Fruit fly (Drosophila melanogaster) whole organism, prepupa: ENCODE data around the gene Grip71.

Source experiments
- Blimp-1 ChIP-seq: fragments of 200-800 bp; sonication (Bioruptor generic); optimal IDR thresholded peaks from 3 replicates; lab custom pipeline; 2017; ENCODE audit warnings: missing biosample characterization, missing genetic modification characterization, mild to moderate bottlenecking, moderate library complexity, missing genetic modification reagents
- CG10669 ChIP-seq: fragments of 200-800 bp; sonication (Bioruptor generic); optimal IDR thresholded peaks from 3 replicates; lab custom pipeline; 2018; ENCODE audit warnings: missing biosample characterization, mild to moderate bottlenecking, missing genetic modification characterization, moderate library complexity
- CG11294 ChIP-seq: fragments of 200-800 bp; sonication (Bioruptor generic); IDR thresholded peaks from 2 replicates; pipeline ENCODE4 v1.3.6; 2022; ENCODE audit warnings: missing biosample characterization, missing genetic modification characterization
- CG11762 ChIP-seq: fragments of 200-800 bp; sonication (Bioruptor generic); optimal IDR thresholded peaks from 3 replicates; lab custom pipeline; 2016; ENCODE audit warnings: missing biosample characterization, missing genetic modification characterization; ENCODE audit not compliant: insufficient read depth
- CG11902 ChIP-seq: fragments of 200-800 bp; sonication (Bioruptor generic); optimal IDR thresholded peaks from 3 replicates; lab custom pipeline; 2016; ENCODE audit warnings: missing biosample characterization, missing genetic modification characterization
- CG15336 ChIP-seq: fragments of 200-800 bp; sonication (Bioruptor generic); IDR thresholded peaks from 2 replicates; pipeline ENCODE4 v1.3.6; 2022; ENCODE audit warnings: missing biosample characterization, missing genetic modification characterization
- CG1621 ChIP-seq: fragments of 200-800 bp; sonication (Bioruptor generic); optimal IDR thresholded peaks from 3 replicates; lab custom pipeline; 2018; ENCODE audit warnings: missing biosample characterization, mild to moderate bottlenecking, missing genetic modification characterization
- CG16779 ChIP-seq: fragments of 200-800 bp; sonication (Bioruptor generic); optimal IDR thresholded peaks from 3 replicates; lab custom pipeline; 2017; ENCODE audit warnings: missing biosample characterization, mild to moderate bottlenecking, missing genetic modification characterization
- CG3032 ChIP-seq: fragments of 200-800 bp; optimal IDR thresholded peaks from 2 replicates; lab custom pipeline; 2019; ENCODE audit warnings: missing biosample characterization, mild to moderate bottlenecking, missing genetic modification characterization, moderate library complexity
- CG31627 ChIP-seq: fragments of 200-800 bp; sonication (Bioruptor generic); optimal IDR thresholded peaks from 3 replicates; lab custom pipeline; 2016; ENCODE audit warnings: missing biosample characterization, missing genetic modification characterization
- CG32006 ChIP-seq: fragments of 200-800 bp; sonication (Bioruptor generic); optimal IDR thresholded peaks from 3 replicates; lab custom pipeline; 2017; ENCODE audit warnings: missing biosample characterization, mild to moderate bottlenecking, missing genetic modification characterization
- CG6163 ChIP-seq: fragments of 200-800 bp; sonication (Bioruptor generic); IDR thresholded peaks from 3 replicates; pipeline ENCODE4 v1.3.6; 2022; ENCODE audit warnings: missing biosample characterization, missing genetic modification characterization
- CG6276 ChIP-seq: fragments of 200-800 bp; sonication (Bioruptor generic); optimal IDR thresholded peaks from 2 replicates; lab custom pipeline; 2017; ENCODE audit warnings: missing biosample characterization, mild to moderate bottlenecking, missing genetic modification characterization
- CG6792 ChIP-seq: fragments of 200-800 bp; sonication (Bioruptor generic); optimal IDR thresholded peaks from 3 replicates; lab custom pipeline; 2016; ENCODE audit warnings: missing biosample characterization, missing genetic modification characterization
- CG6808 ChIP-seq: fragments of 200-800 bp; sonication (Bioruptor generic); optimal IDR thresholded peaks from 3 replicates; lab custom pipeline; 2017; ENCODE audit warnings: missing biosample characterization, missing genetic modification characterization, mild to moderate bottlenecking, moderate library complexity, missing genetic modification reagents
- CG6854 ChIP-seq: fragments of 200-800 bp; sonication (Bioruptor generic); optimal IDR thresholded peaks from 2 replicates; lab custom pipeline; 2017; ENCODE audit warnings: missing biosample characterization, mild to moderate bottlenecking, missing genetic modification characterization
- CG7368 ChIP-seq: fragments of 200-800 bp; sonication (Bioruptor generic); optimal IDR thresholded peaks from 3 replicates; lab custom pipeline; 2016; ENCODE audit warnings: missing biosample characterization, missing genetic modification characterization
- CG8319 ChIP-seq: fragments of 200-800 bp; sonication (Bioruptor generic); optimal IDR thresholded peaks from 3 replicates; lab custom pipeline; 2016; ENCODE audit warnings: missing biosample characterization, missing genetic modification characterization
- CG8632 ChIP-seq: fragments of 200-800 bp; sonication (Bioruptor generic); optimal IDR thresholded peaks from 3 replicates; lab custom pipeline; 2016; ENCODE audit warnings: missing biosample characterization, missing genetic modification characterization
- CG9139 ChIP-seq: fragments of 200-800 bp; sonication (Bioruptor generic); optimal IDR thresholded peaks from 3 replicates; lab custom pipeline; 2017; ENCODE audit warnings: missing biosample characterization, mild to moderate bottlenecking, missing genetic modification characterization
- Eip75B ChIP-seq: fragments of 200-800 bp; sonication (Bioruptor generic); optimal IDR thresholded peaks from 3 replicates; lab custom pipeline; 2016; ENCODE audit warnings: missing biosample characterization, missing genetic modification characterization
- Eip93F ChIP-seq: fragments of 200-800 bp; sonication (Bioruptor generic); optimal IDR thresholded peaks from 2 replicates; lab custom pipeline; 2016; ENCODE audit warnings: missing biosample characterization, mild to moderate bottlenecking, missing genetic modification characterization
- Ets96B ChIP-seq: fragments of 200-800 bp; optimal IDR thresholded peaks from 2 replicates; lab custom pipeline; 2019; ENCODE audit warnings: missing biosample characterization, mild to moderate bottlenecking, missing genetic modification characterization, moderate library complexity
- Hr38 ChIP-seq: sonication (Bioruptor generic); optimal IDR thresholded peaks from 2 replicates; lab custom pipeline; 2016; ENCODE audit warnings: missing biosample characterization, missing genetic modification characterization
- Hr39 ChIP-seq: fragments of 200-800 bp; sonication (Bioruptor generic); optimal IDR thresholded peaks from 2 replicates; lab custom pipeline; 2016; ENCODE audit warnings: missing biosample characterization, missing genetic modification characterization
- Hr4 ChIP-seq: fragments of 200-800 bp; sonication (Bioruptor generic); optimal IDR thresholded peaks from 3 replicates; lab custom pipeline; 2016; ENCODE audit warnings: missing biosample characterization, missing genetic modification characterization
- Lpt ChIP-seq: fragments of 200-800 bp; sonication (Bioruptor generic); optimal IDR thresholded peaks from 3 replicates; lab custom pipeline; 2016; ENCODE audit warnings: missing biosample characterization, missing genetic modification characterization
- OdsH ChIP-seq: fragments of 200-800 bp; sonication (Bioruptor generic); optimal IDR thresholded peaks from 3 replicates; lab custom pipeline; 2016; ENCODE audit warnings: missing biosample characterization, missing genetic modification characterization
- Smox ChIP-seq: fragments of 200-800 bp; sonication (Bioruptor generic); optimal IDR thresholded peaks from 3 replicates; lab custom pipeline; 2016; ENCODE audit warnings: missing biosample characterization, missing genetic modification characterization
- Sox102F ChIP-seq: fragments of 200-800 bp; sonication (Bioruptor generic); optimal IDR thresholded peaks from 2 replicates; lab custom pipeline; 2016; ENCODE audit warnings: missing biosample characterization, mild to moderate bottlenecking, missing genetic modification characterization
- Sox14 ChIP-seq: fragments of 200-800 bp; sonication (Bioruptor generic); optimal IDR thresholded peaks from 3 replicates; lab custom pipeline; 2016; ENCODE audit warnings: missing biosample characterization, missing genetic modification characterization
- achi ChIP-seq: fragments of 200-800 bp; sonication (Bioruptor generic); optimal IDR thresholded peaks from 3 replicates; lab custom pipeline; 2016; ENCODE audit warnings: missing biosample characterization, missing genetic modification characterization
- acj6 ChIP-seq: fragments of 200-800 bp; sonication (Bioruptor generic); optimal IDR thresholded peaks from 3 replicates; lab custom pipeline; 2016; ENCODE audit warnings: missing biosample characterization, missing genetic modification characterization
- cyc ChIP-seq: fragments of 200-800 bp; sonication (Bioruptor generic); optimal IDR thresholded peaks from 3 replicates; lab custom pipeline; 2016; ENCODE audit warnings: missing biosample characterization, missing genetic modification characterization
- dsx ChIP-seq: fragments of 200-800 bp; optimal IDR thresholded peaks from 3 replicates; lab custom pipeline; 2019; ENCODE audit warnings: missing biosample characterization, mild to moderate bottlenecking, missing genetic modification characterization, moderate library complexity; ENCODE audit not compliant: poor library complexity, severe bottlenecking
- eg ChIP-seq: fragments of 200-800 bp; sonication (Bioruptor generic); IDR thresholded peaks from 3 replicates; pipeline ENCODE4 v1.3.6; 2022; ENCODE audit warnings: missing biosample characterization, missing genetic modification characterization
- fd59A ChIP-seq: fragments of 200-800 bp; sonication (Bioruptor generic); optimal IDR thresholded peaks from 2 replicates; lab custom pipeline; 2017; ENCODE audit warnings: missing biosample characterization, mild to moderate bottlenecking, missing genetic modification characterization, missing genetic modification reagents
- fd85E ChIP-seq: fragments of 200-800 bp; sonication (Bioruptor generic); optimal IDR thresholded peaks from 3 replicates; lab custom pipeline; 2016; ENCODE audit warnings: missing biosample characterization, missing genetic modification characterization
- net ChIP-seq: fragments of 200-800 bp; sonication (Bioruptor generic); optimal IDR thresholded peaks from 3 replicates; lab custom pipeline; 2016; ENCODE audit warnings: missing biosample characterization, missing genetic modification characterization
- pdm3 ChIP-seq: fragments of 200-800 bp; sonication (Bioruptor generic); optimal IDR thresholded peaks from 3 replicates; lab custom pipeline; 2016; ENCODE audit warnings: missing biosample characterization, missing genetic modification characterization
- spab ChIP-seq: fragments of 200-800 bp; sonication (Bioruptor generic); optimal IDR thresholded peaks from 2 replicates; lab custom pipeline; 2017; ENCODE audit warnings: missing biosample characterization, mild to moderate bottlenecking, missing genetic modification characterization, missing genetic modification reagents
- vri ChIP-seq: fragments of 200-800 bp; sonication (Bioruptor generic); optimal IDR thresholded peaks from 3 replicates; lab custom pipeline; 2016; ENCODE audit warnings: missing biosample characterization, mild to moderate bottlenecking, missing genetic modification characterization

Grip71 gene

dm6 chr2L:18665952-18666606 is 42.6 kb upstream of the Grip71 start (continued):
- no peak for TF ChIP-seq CG7368
- TF ChIP-seq CG11294: no peak
- peak; percentile 50 for TF ChIP-seq OdsH (GFP tag; lab: Kevin White, UChicago)
- TF ChIP-seq CG9139: no peak
- TF ChIP-seq pdm3 (GFP tag; lab: Kevin White, UChicago): no peak
- TF ChIP-seq CG11902 (GFP tag; lab: Kevin White, UChicago): no peak
- TF ChIP-seq Lpt (GFP tag; lab: Kevin White, UChicago): no peak
- TF ChIP-seq Sox102F: no peak
- TF ChIP-seq vri: no peak
- TF ChIP-seq Hr4: peak; percentile 20
- TF ChIP-seq CG10669 (GFP tag; lab: Kevin White, UChicago): peak; percentile 3
- no peak for TF ChIP-seq CG1621
- no peak for TF ChIP-seq spab (GFP tag; lab: Kevin White, UChicago)
- TF ChIP-seq cyc (GFP tag; lab: Kevin White, UChicago): peak; percentile 68
- no peak for TF ChIP-seq CG3032 (tag; lab: Kevin White, UChicago)
- TF ChIP-seq CG16779 (tag; lab: Kevin White, UChicago): no peak
- no peak for TF ChIP-seq Smox (GFP tag; lab: Kevin White, UChicago)
- no peak for TF ChIP-seq CG6854 (GFP tag; lab: Kevin White, UChicago)
- TF ChIP-seq CG15336 (GFP tag; lab: Robert Waterston, UW): no peak

DNA sequence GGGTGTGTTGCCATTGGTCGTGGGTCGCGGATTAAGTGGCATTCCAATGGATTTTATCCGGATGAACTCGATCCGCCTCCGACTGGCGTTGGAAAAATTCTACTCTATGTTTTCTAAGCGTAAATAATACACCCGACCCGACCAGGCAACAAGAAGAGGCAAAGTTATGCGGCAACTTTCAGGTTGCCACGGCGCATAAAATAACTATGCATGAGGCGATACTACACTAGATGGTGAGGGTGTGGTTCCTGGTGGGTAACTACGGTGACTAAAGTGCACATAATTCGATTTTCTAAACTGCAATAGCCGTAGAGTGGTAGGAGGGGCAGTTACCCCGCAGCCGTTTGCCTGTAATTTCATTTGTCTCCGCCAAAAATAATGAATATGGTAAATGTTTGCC is 37.5 kb upstream of the Grip71 start, which contains the start of gene CG43338:
TSS of gene CG43338 (minus strand) at position 101 of the 400 bp plus-strand sequence.
- no peak for TF ChIP-seq Blimp-1 (GFP tag; lab: Kevin White, UChicago)
- no peak for TF ChIP-seq net (GFP tag; lab: Kevin White, UChicago)
- TF ChIP-seq CG31627 (GFP tag; lab: Kevin White, UChicago): no peak
- TF ChIP-seq dsx (GFP tag; lab: Kevin White, UChicago): no peak
- TF ChIP-seq CG6163: no peak
- no peak for TF ChIP-seq fd59A
- TF ChIP-seq Ets96B (tag; lab: Kevin White, UChicago): no peak
- no peak for TF ChIP-seq OdsH (GFP tag; lab: Kevin White, UChicago)
- no peak for TF ChIP-seq Hr38 (GFP tag; lab: Kevin White, UChicago)
- no peak for TF ChIP-seq CG9139
- TF ChIP-seq Hr39 (GFP tag; lab: Kevin White, UChicago): no peak
- TF ChIP-seq CG15336 (GFP tag; lab: Robert Waterston, UW): no peak
- TF ChIP-seq CG16779 (tag; lab: Kevin White, UChicago): no peak
- no peak for TF ChIP-seq CG8632 (GFP tag; lab: Kevin White, UChicago)
- TF ChIP-seq CG6792 (GFP tag; lab: Kevin White, UChicago): no peak
- TF ChIP-seq CG6276 (GFP tag; lab: Kevin White, UChicago): no peak
- TF ChIP-seq CG11762 (GFP tag; lab: Kevin White, UChicago): no peak
- no peak for TF ChIP-seq Eip75B (GFP tag; lab: Kevin White, UChicago)

DNA sequence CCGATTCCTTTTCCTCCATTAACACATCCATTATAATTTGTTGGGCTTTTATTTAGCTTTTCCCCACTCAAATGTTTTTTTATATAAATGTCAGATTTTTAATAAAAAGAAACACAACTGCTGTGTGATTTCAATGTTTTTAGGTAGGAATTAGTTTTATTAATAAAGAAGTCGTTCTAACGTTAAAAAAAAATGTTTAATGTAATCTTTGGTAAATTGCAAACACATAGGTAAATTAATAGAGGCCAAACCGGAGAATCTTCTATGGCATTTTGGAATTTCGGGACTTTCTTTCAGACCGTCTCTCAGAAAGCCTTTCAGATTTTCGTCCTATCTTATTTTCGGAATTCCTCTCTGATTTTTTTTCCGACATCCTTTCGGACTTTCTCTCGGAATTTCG is 35.5 kb upstream of the Grip71 start, which contains the start of gene CG43339:
TSS of gene CG43339 (minus strand) at position 101 of the 400 bp plus-strand sequence.
- no peak for TF ChIP-seq CG8319 (GFP tag; lab: Kevin White, UChicago)

dm6 chr2L:18674994-18675393 is 33.7 kb upstream of the Grip71 start, which contains the start of gene Mst36Fb:
TSS of gene Mst36Fb (minus strand) at chr2L:18675094.
- TF ChIP-seq Eip93F (GFP tag; lab: Kevin White, UChicago): no peak
- TF ChIP-seq Lpt (GFP tag; lab: Kevin White, UChicago): no peak
- no peak for TF ChIP-seq net (GFP tag; lab: Kevin White, UChicago)
- TF ChIP-seq fd85E (GFP tag; lab: Kevin White, UChicago): no peak
- no peak for TF ChIP-seq CG32006 (GFP tag; lab: Kevin White, UChicago)
- no peak for TF ChIP-seq Eip75B (GFP tag; lab: Kevin White, UChicago)
- no peak for TF ChIP-seq CG6808 (GFP tag; lab: Kevin White, UChicago)
- no peak for TF ChIP-seq Sox14 (GFP tag; lab: Kevin White, UChicago)
- no peak for TF ChIP-seq acj6
- no peak for TF ChIP-seq eg
- TF ChIP-seq achi (GFP tag; lab: Kevin White, UChicago): no peak
- no peak for TF ChIP-seq Sox102F
- TF ChIP-seq CG3032 (tag; lab: Kevin White, UChicago): no peak
- TF ChIP-seq CG11762 (GFP tag; lab: Kevin White, UChicago): no peak
- TF ChIP-seq vri: no peak
